Worm (Caenorhabditis elegans) whole organism, L4 larva: Measurements from ENCODE around the gene C35A5.4.

Experiments used
- F37D6.2 ChIP-seq: sonication (generic microtip); optimal IDR thresholded peaks from 2 replicates; lab custom pipeline; 2016; ENCODE audit warnings: mild to moderate bottlenecking, missing genetic modification characterization, missing compliant biosample characterization
- F44E2.7 ChIP-seq: fragments of 200-800 bp; sonication (Bioruptor generic); IDR thresholded peaks from 2 replicates; pipeline ENCODE4 v2.1.2; 2022; ENCODE audit warnings: missing genetic modification characterization, missing compliant biosample characterization
- T26A8.4 ChIP-seq: fragments of 200-800 bp; sonication (Bioruptor generic); IDR thresholded peaks from 2 replicates; pipeline ENCODE4 v1.3.6; 2022; ENCODE audit warnings: missing genetic modification characterization, missing compliant biosample characterization
- Y48G9A.11 ChIP-seq: fragments of 200-800 bp; sonication (Bioruptor generic); IDR thresholded peaks from 2 replicates; pipeline ENCODE4 v1.3.6; 2022; ENCODE audit warnings: missing genetic modification reagents, missing genetic modification characterization, missing compliant biosample characterization
- Y5F2A.4 ChIP-seq: fragments of 200-800 bp; sonication (Bioruptor generic); optimal IDR thresholded peaks from 2 replicates; lab custom pipeline; 2018; ENCODE audit warnings: mild to moderate bottlenecking, missing genetic modification characterization, missing compliant biosample characterization
- Y75B8A.6 ChIP-seq: fragments of 200-800 bp; sonication (Bioruptor generic); IDR thresholded peaks from 2 replicates; pipeline ENCODE4 v1.3.6; 2022; ENCODE audit warnings: missing genetic modification reagents, missing genetic modification characterization, missing compliant biosample characterization
- ZK337.2 ChIP-seq: fragments of 200-800 bp; sonication (Bioruptor generic); IDR thresholded peaks from 2 replicates; pipeline ENCODE4 v1.3.6; 2022; ENCODE audit warnings: missing genetic modification reagents, missing genetic modification characterization, missing compliant biosample characterization
- ceh-82 ChIP-seq: sonication (generic microtip); optimal IDR thresholded peaks from 2 replicates; lab custom pipeline; 2017; ENCODE audit warnings: missing biosample characterization, missing genetic modification characterization
- ces-1 ChIP-seq: fragments of 150-350 bp; sonication (generic microtip); optimal IDR thresholded peaks from 4 replicates; lab custom pipeline; 2014; ENCODE audit warnings: missing biosample characterization, missing genetic modification reagents, missing genetic modification characterization
- cey-2 ChIP-seq: sonication (generic microtip); optimal IDR thresholded peaks from 3 replicates; lab custom pipeline; 2017; ENCODE audit warnings: missing genetic modification characterization, mild to moderate bottlenecking, missing compliant biosample characterization, antibody characterized with exemption, borderline replicate concordance; ENCODE audit not compliant: insufficient read depth
- daf-16 ChIP-seq, 3 experiments: sonication (generic microtip); optimal IDR thresholded peaks; 2 replicates each; lab custom pipeline; 2016 to 2017; ENCODE audit warnings: missing genetic modification characterization in 3 of 3, missing genetic modification reagents in 3 of 3, mild to moderate bottlenecking in 2 of 3, missing compliant biosample characterization in 2 of 3, missing biosample characterization in 1 of 3, moderate library complexity in 1 of 3
- daf-19 ChIP-seq: fragments of 200-800 bp; sonication (Bioruptor generic); conservative IDR thresholded peaks from 2 replicates; pipeline ENCODE4 v1.3.6; 2022; ENCODE audit warnings: missing genetic modification characterization, missing compliant biosample characterization
- dmd-6 ChIP-seq: fragments of 200-800 bp; sonication (Bioruptor generic); IDR thresholded peaks from 2 replicates; pipeline ENCODE4 v1.3.6; 2022; ENCODE audit warnings: missing genetic modification reagents, missing genetic modification characterization, missing compliant biosample characterization
- dpl-1 ChIP-seq: fragments of 150-350 bp; optimal IDR thresholded peaks from 2 replicates; lab custom pipeline; 2014; ENCODE audit warnings: missing biosample characterization, missing genetic modification reagents, missing genetic modification characterization
- duxl-1 ChIP-seq: sonication (generic microtip); optimal IDR thresholded peaks from 2 replicates; lab custom pipeline; 2016; ENCODE audit warnings: mild to moderate bottlenecking, missing genetic modification characterization, moderate library complexity, missing compliant biosample characterization; ENCODE audit not compliant: poor library complexity
- dve-1 ChIP-seq: sonication (generic microtip); optimal IDR thresholded peaks from 2 replicates; lab custom pipeline; 2017; ENCODE audit warnings: antibody characterized with exemption, mild to moderate bottlenecking, missing genetic modification characterization, missing compliant biosample characterization; ENCODE audit not compliant: insufficient read depth
- egl-43 ChIP-seq: fragments of 200-800 bp; sonication (Bioruptor generic); IDR thresholded peaks from 2 replicates; pipeline ENCODE4 v1.3.6; 2022; ENCODE audit warnings: missing genetic modification reagents, missing genetic modification characterization, missing compliant biosample characterization
- fkh-10 ChIP-seq: fragments of 150-350 bp; optimal IDR thresholded peaks from 2 replicates; lab custom pipeline; 2014; ENCODE audit warnings: missing biosample characterization, missing genetic modification reagents, missing genetic modification characterization
- fos-1 ChIP-seq: fragments of 150-350 bp; optimal IDR thresholded peaks from 2 replicates; lab custom pipeline; 2014; ENCODE audit warnings: missing biosample characterization, missing genetic modification characterization
- hlh-11 ChIP-seq: fragments of 200-800 bp; sonication (Bioruptor generic); optimal IDR thresholded peaks from 2 replicates; lab custom pipeline; 2018; ENCODE audit warnings: mild to moderate bottlenecking, missing genetic modification characterization, missing compliant biosample characterization
- hlh-30 ChIP-seq: sonication (generic microtip); optimal IDR thresholded peaks from 2 replicates; lab custom pipeline; 2017; ENCODE audit warnings: antibody characterized with exemption, mild to moderate bottlenecking, missing genetic modification characterization, missing compliant biosample characterization; ENCODE audit not compliant: insufficient read depth
- hmg-1.1 ChIP-seq: fragments of 200-800 bp; sonication (Bioruptor generic); IDR thresholded peaks from 2 replicates; pipeline ENCODE4 v1.3.6; 2022; ENCODE audit warnings: missing genetic modification reagents, missing genetic modification characterization, missing compliant biosample characterization
- jun-1 ChIP-seq: fragments of 150-350 bp; optimal IDR thresholded peaks from 2 replicates; lab custom pipeline; 2014; ENCODE audit warnings: missing biosample characterization, missing genetic modification reagents, missing genetic modification characterization
- lin-1 ChIP-seq: fragments of 200-800 bp; sonication (Bioruptor generic); IDR thresholded peaks from 2 replicates; pipeline ENCODE4 v1.3.6; 2022; ENCODE audit warnings: missing genetic modification reagents, missing genetic modification characterization, missing compliant biosample characterization
- lin-13 ChIP-seq: fragments of 150-350 bp; optimal IDR thresholded peaks from 2 replicates; lab custom pipeline; 2014; ENCODE audit warnings: missing biosample characterization, missing genetic modification reagents, missing genetic modification characterization
- lin-15B ChIP-seq: fragments of 150-350 bp; sonication (generic microtip); optimal IDR thresholded peaks from 3 replicates; lab custom pipeline; 2014; ENCODE audit warnings: missing biosample characterization, missing genetic modification characterization
- lin-38 ChIP-seq: fragments of 200-800 bp; sonication (Bioruptor generic); IDR thresholded peaks from 2 replicates; pipeline ENCODE4 v1.3.6; 2022; ENCODE audit warnings: missing genetic modification reagents, missing genetic modification characterization, missing compliant biosample characterization
- lin-39 ChIP-seq: fragments of 150-350 bp; optimal IDR thresholded peaks from 2 replicates; lab custom pipeline; 2014; ENCODE audit warnings: missing biosample characterization, missing genetic modification reagents, missing genetic modification characterization
- madf-9 ChIP-seq: fragments of 200-800 bp; sonication (Bioruptor generic); conservative IDR thresholded peaks from 2 replicates; pipeline ENCODE4 v1.3.6; 2022; ENCODE audit warnings: missing genetic modification reagents, missing genetic modification characterization, missing compliant biosample characterization
- mdt-29 ChIP-seq: fragments of 200-800 bp; sonication (Bioruptor generic); IDR thresholded peaks from 2 replicates; pipeline ENCODE4 v1.3.6; 2022; ENCODE audit warnings: missing genetic modification reagents, missing genetic modification characterization, missing compliant biosample characterization
- mxl-3 ChIP-seq: fragments of 200-800 bp; sonication (Bioruptor generic); optimal IDR thresholded peaks from 2 replicates; lab custom pipeline; 2018; ENCODE audit warnings: mild to moderate bottlenecking, missing genetic modification characterization, missing compliant biosample characterization
- nhr-102 ChIP-seq: sonication (generic microtip); optimal IDR thresholded peaks from 2 replicates; lab custom pipeline; 2016; ENCODE audit warnings: mild to moderate bottlenecking, missing genetic modification characterization, moderate library complexity, missing compliant biosample characterization
- nhr-11 ChIP-seq: fragments of 150-350 bp; optimal IDR thresholded peaks from 2 replicates; lab custom pipeline; 2014; ENCODE audit warnings: missing biosample characterization, missing genetic modification characterization
- nhr-25 ChIP-seq: sonication (generic microtip); optimal IDR thresholded peaks from 2 replicates; lab custom pipeline; 2017; ENCODE audit warnings: missing genetic modification characterization, mild to moderate bottlenecking, missing compliant biosample characterization, antibody characterized with exemption, moderate library complexity, borderline replicate concordance; ENCODE audit not compliant: insufficient read depth
- nhr-28 ChIP-seq: fragments of 150-350 bp; optimal IDR thresholded peaks from 2 replicates; lab custom pipeline; 2014; ENCODE audit warnings: missing biosample characterization, missing genetic modification characterization
- nhr-41 ChIP-seq: fragments of 200-800 bp; sonication (Bioruptor generic); IDR thresholded peaks from 2 replicates; pipeline ENCODE4 v1.3.6; 2022; ENCODE audit warnings: missing genetic modification reagents, missing genetic modification characterization, missing compliant biosample characterization
- nhr-48 ChIP-seq: sonication (generic microtip); optimal IDR thresholded peaks from 2 replicates; lab custom pipeline; 2016; ENCODE audit warnings: mild to moderate bottlenecking, missing genetic modification characterization, missing compliant biosample characterization
- nhr-76 ChIP-seq: fragments of 150-350 bp; optimal IDR thresholded peaks from 2 replicates; lab custom pipeline; 2014; ENCODE audit warnings: missing biosample characterization, missing genetic modification characterization
- pha-4 ChIP-seq, 2 experiments: fragments of 150-350 bp in 1 of 2; fragments of 200-800 bp in 1 of 2; sonication (Bioruptor generic) in 1 of 2; IDR thresholded peaks in 1 of 2; optimal IDR thresholded peaks in 1 of 2; 2 replicates each; pipeline versions ENCODE4 v1.3.6 to Lab custom; 2014 to 2022; ENCODE audit warnings: missing genetic modification characterization in 2 of 2, missing genetic modification reagents in 2 of 2, missing biosample characterization in 1 of 2, missing compliant biosample characterization in 1 of 2
- php-3 ChIP-seq: fragments of 200-800 bp; sonication (Bioruptor generic); IDR thresholded peaks from 2 replicates; pipeline ENCODE4 v1.3.6; 2022; ENCODE audit warnings: missing genetic modification reagents, missing genetic modification characterization, missing compliant biosample characterization
- pqm-1 ChIP-seq: sonication (generic microtip); optimal IDR thresholded peaks from 2 replicates; lab custom pipeline; 2017; ENCODE audit warnings: missing biosample characterization, missing genetic modification characterization
- set-16 ChIP-seq: fragments of 200-800 bp; sonication (Bioruptor generic); IDR thresholded peaks from 2 replicates; pipeline ENCODE4 v1.3.6; 2022; ENCODE audit warnings: missing genetic modification reagents, missing genetic modification characterization, missing compliant biosample characterization
- snpc-4 ChIP-seq: fragments of 150-350 bp; optimal IDR thresholded peaks from 2 replicates; lab custom pipeline; 2014; ENCODE audit warnings: missing biosample characterization, missing genetic modification characterization
- spr-1 ChIP-seq: sonication (generic microtip); optimal IDR thresholded peaks from 2 replicates; lab custom pipeline; 2016; ENCODE audit warnings: mild to moderate bottlenecking, missing genetic modification characterization, missing compliant biosample characterization
- spr-3 ChIP-seq: fragments of 200-800 bp; sonication (Bioruptor generic); optimal IDR thresholded peaks from 2 replicates; lab custom pipeline; 2018; ENCODE audit warnings: mild to moderate bottlenecking, missing genetic modification characterization, missing compliant biosample characterization
- tra-1 ChIP-seq: fragments of 200-800 bp; sonication (Bioruptor generic); IDR thresholded peaks from 2 replicates; pipeline ENCODE4 v1.3.6; 2022; ENCODE audit warnings: missing genetic modification reagents, missing genetic modification characterization, missing compliant biosample characterization
- zag-1 ChIP-seq: fragments of 150-350 bp; optimal IDR thresholded peaks from 2 replicates; lab custom pipeline; 2014; ENCODE audit warnings: missing biosample characterization, missing genetic modification characterization
- zfp-2 ChIP-seq: sonication (generic microtip); optimal IDR thresholded peaks from 2 replicates; lab custom pipeline; 2016; ENCODE audit warnings: mild to moderate bottlenecking, missing genetic modification characterization, missing compliant biosample characterization
- ztf-11 ChIP-seq: fragments of 150-350 bp; optimal IDR thresholded peaks from 2 replicates; lab custom pipeline; 2014; ENCODE audit warnings: missing biosample characterization, missing genetic modification characterization

Gene C35A5.4

ce11 chrV:10468190-10468589, 28.6 kb upstream of the C35A5.4 start, which contains the start of gene egl-9 (continued):
- peak; percentile 33; the same call in 1 of the 2 replicates for TF ChIP-seq mdt-29 (GFP tag; lab: Robert Waterston, UW)
- no peak for TF ChIP-seq hmg-1.1
- TF ChIP-seq nhr-48 (tag; lab: Kevin White, UChicago): peak; percentile 53
- TF ChIP-seq dve-1 (tag; lab: Kevin White, UChicago): peak; percentile 82
- TF ChIP-seq ztf-11 (tag; lab: Kevin White, UChicago): no peak
- TF ChIP-seq lin-15B: no peak
- TF ChIP-seq fkh-10 (GFP tag; lab: Kevin White, UChicago): no peak
- peak; percentile 3 for TF ChIP-seq lin-13 (GFP tag; lab: Kevin White, UChicago)
- no peak for TF ChIP-seq zag-1 (tag; lab: Kevin White, UChicago)
- TF ChIP-seq nhr-41 (GFP tag; lab: Robert Waterston, UW): no peak
- TF ChIP-seq nhr-28 (tag; lab: Kevin White, UChicago): peak; percentile 64
- no peak for TF ChIP-seq F37D6.2 (tag; lab: Kevin White, UChicago)
- TF ChIP-seq jun-1 (tag; lab: Kevin White, UChicago): no peak
- TF ChIP-seq ceh-82 (tag; lab: Kevin White, UChicago): no peak
- TF ChIP-seq zfp-2 (tag; lab: Kevin White, UChicago): no peak
- no peak for TF ChIP-seq lin-39 (tag; lab: Kevin White, UChicago)
- peak; percentile 83 for TF ChIP-seq hlh-11 (tag; lab: Kevin White, UChicago)
- no peak for TF ChIP-seq spr-3
- no peak for TF ChIP-seq snpc-4
- TF ChIP-seq nhr-76: no peak
- TF ChIP-seq nhr-102 (tag; lab: Kevin White, UChicago): peak; percentile 7
- no peak for TF ChIP-seq nhr-25 (tag; lab: Kevin White, UChicago)
- TF ChIP-seq Y75B8A.6 (GFP tag; lab: Robert Waterston, UW): 0 out of 2 replicates have a peak, but pooled peaks have one; percentile 16
- no peak for TF ChIP-seq set-16 (GFP tag; lab: Robert Waterston, UW)
- TF ChIP-seq T26A8.4 (GFP tag; lab: Robert Waterston, UW): peak; percentile 51; the same call in 1 of the 2 replicates
- TF ChIP-seq daf-16 (GFP tag; optimal IDR thresholded peaks at IDR 0.05; lab: Kevin White, UChicago): no peak
- TF ChIP-seq daf-16 (tag; optimal IDR thresholded peaks at IDR 0.05; lab: Kevin White, UChicago): peak; percentile 65
- no peak for TF ChIP-seq nhr-11 (tag; lab: Kevin White, UChicago)
- no peak for TF ChIP-seq php-3
- TF ChIP-seq F44E2.7 (GFP tag; lab: Robert Waterston, UW): no peak
- no peak for TF ChIP-seq duxl-1 (tag; lab: Kevin White, UChicago)
- TF ChIP-seq ZK337.2 (GFP tag; lab: Robert Waterston, UW): no peak
- peak; percentile 19 for TF ChIP-seq pqm-1 (tag; lab: Kevin White, UChicago)
- no peak for TF ChIP-seq ces-1 (GFP tag; lab: Kevin White, UChicago)
- TF ChIP-seq cey-2 (tag; lab: Kevin White, UChicago): no peak
- TF ChIP-seq lin-1 (GFP tag; lab: Robert Waterston, UW): 0 out of 2 replicates have a peak, but pooled peaks have one; percentile 15
- no peak for TF ChIP-seq egl-43 (GFP tag; lab: Robert Waterston, UW)
- TF ChIP-seq hlh-30 (tag; lab: Kevin White, UChicago): peak; percentile 85
- peak; percentile 31; the same call in 1 of the 2 replicates for TF ChIP-seq tra-1 (GFP tag; lab: Robert Waterston, UW)
- TF ChIP-seq mxl-3 (GFP tag; lab: Kevin White, UChicago): peak; percentile 2
- no peak for TF ChIP-seq Y48G9A.11 (GFP tag; lab: Robert Waterston, UW)
- no peak for TF ChIP-seq spr-1
- TF ChIP-seq dmd-6 (GFP tag; lab: Robert Waterston, UW): peak; percentile 91
- TF ChIP-seq daf-19 (GFP tag; lab: Robert Waterston, UW): no peak
- TF ChIP-seq Y5F2A.4 (GFP tag; lab: Kevin White, UChicago): no peak
- no peak for TF ChIP-seq lin-38
- no peak; the same call in 1 of the 2 replicates for TF ChIP-seq pha-4 (GFP tag; IDR thresholded peaks at IDR 0.05; lab: Robert Waterston, UW)
- TF ChIP-seq pha-4 (tag; optimal IDR thresholded peaks at IDR 0.05; lab: Kevin White, UChicago): no peak
- no peak for TF ChIP-seq dpl-1 (GFP tag; lab: Kevin White, UChicago)
- TF ChIP-seq fos-1 (tag; lab: Kevin White, UChicago): no peak
- TF ChIP-seq madf-9 (GFP tag; lab: Robert Waterston, UW): no peak
